Worm (Caenorhabditis elegans) whole organism, L3 larva: ENCODE data around the gene C08E8.4.

ENCODE experiments used
- egl-27 ChIP-seq: sonication (generic microtip); optimal IDR thresholded peaks from 4 replicates; lab custom pipeline; 2017; ENCODE audit warnings: missing biosample characterization, missing genetic modification reagents, missing genetic modification characterization
- elt-1 ChIP-seq: fragments of 150-350 bp; optimal IDR thresholded peaks from 2 replicates; lab custom pipeline; 2014; ENCODE audit warnings: missing biosample characterization, missing genetic modification characterization

DNA sequence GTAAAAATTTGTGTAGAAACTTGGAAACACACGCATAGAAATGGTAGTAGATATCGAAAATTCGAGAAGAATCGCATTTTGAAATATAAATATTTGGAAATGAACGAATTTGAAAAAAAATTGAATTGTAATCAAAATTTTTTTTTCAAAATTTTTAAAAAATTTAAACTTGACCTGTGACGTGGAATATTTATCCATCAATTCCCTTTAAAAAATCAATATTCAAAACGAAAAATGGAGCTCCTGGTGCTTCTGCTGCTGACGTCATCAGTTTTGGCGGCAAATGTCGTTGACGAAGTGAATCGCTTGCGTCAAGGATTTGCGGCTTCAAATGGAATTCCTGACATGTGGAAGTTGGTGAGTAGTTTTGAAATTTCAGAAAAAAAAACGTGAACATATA is 17.4 kb downstream of the C08E8.4 start, which contains the start of the genes Y51A2B.4 and Y51A2B.5:
- no peak for TF ChIP-seq elt-1 (tag; lab: Kevin White, UChicago)
- TF ChIP-seq egl-27 (tag; lab: Kevin White, UChicago), result no peak
